Worm (Caenorhabditis elegans) whole organism, L2 larva: Measurements from ENCODE around the gene cest-17.

ENCODE experiments used
- C34F6.9 ChIP-seq: fragments of 150-350 bp; optimal IDR thresholded peaks from 2 replicates; lab custom pipeline; 2014; ENCODE audit warnings: missing biosample characterization, missing genetic modification characterization
- F13H6.1 ChIP-seq: sonication (generic microtip); optimal IDR thresholded peaks from 2 replicates; lab custom pipeline; 2016; ENCODE audit warnings: missing genetic modification characterization, missing compliant biosample characterization
- R02D3.7 ChIP-seq: fragments of 150-350 bp; optimal IDR thresholded peaks from 2 replicates; lab custom pipeline; 2014; ENCODE audit warnings: missing biosample characterization, missing genetic modification characterization
- ZK546.5 ChIP-seq: sonication (generic microtip); optimal IDR thresholded peaks from 2 replicates; lab custom pipeline; 2017; ENCODE audit warnings: missing biosample characterization, missing genetic modification characterization
- alr-1 ChIP-seq: fragments of 150-350 bp; optimal IDR thresholded peaks from 2 replicates; lab custom pipeline; 2014; ENCODE audit warnings: missing biosample characterization, missing genetic modification characterization
- blmp-1 ChIP-seq: sonication (generic microtip); optimal IDR thresholded peaks from 2 replicates; lab custom pipeline; 2017; ENCODE audit warnings: missing genetic modification characterization, mild to moderate bottlenecking, missing compliant biosample characterization, antibody characterized with exemption, moderate library complexity; ENCODE audit not compliant: insufficient read depth
- ceh-16 ChIP-seq: fragments of 150-350 bp; optimal IDR thresholded peaks from 2 replicates; lab custom pipeline; 2014; ENCODE audit warnings: missing biosample characterization, missing genetic modification characterization
- ceh-82 ChIP-seq: fragments of 150-350 bp; optimal IDR thresholded peaks from 2 replicates; lab custom pipeline; 2014; ENCODE audit warnings: missing biosample characterization, missing genetic modification characterization
- crh-2 ChIP-seq: sonication (generic microtip); optimal IDR thresholded peaks from 2 replicates; lab custom pipeline; 2017; ENCODE audit warnings: missing biosample characterization, missing genetic modification characterization
- elt-3 ChIP-seq: sonication (generic microtip); optimal IDR thresholded peaks from 2 replicates; lab custom pipeline; 2017; ENCODE audit warnings: missing biosample characterization, missing genetic modification characterization
- fos-1 ChIP-seq: fragments of 150-350 bp; optimal IDR thresholded peaks from 2 replicates; lab custom pipeline; 2014; ENCODE audit warnings: missing biosample characterization, missing genetic modification characterization
- gmeb-1 ChIP-seq: fragments of 150-350 bp; optimal IDR thresholded peaks from 2 replicates; lab custom pipeline; 2014; ENCODE audit warnings: missing biosample characterization, missing genetic modification characterization
- lin-13 ChIP-seq: fragments of 150-350 bp; optimal IDR thresholded peaks from 2 replicates; lab custom pipeline; 2014; ENCODE audit warnings: missing biosample characterization, missing genetic modification reagents, missing genetic modification characterization
- lin-39 ChIP-seq: fragments of 150-350 bp; optimal IDR thresholded peaks from 2 replicates; lab custom pipeline; 2014; ENCODE audit warnings: missing biosample characterization, missing genetic modification reagents, missing genetic modification characterization
- lsy-2 ChIP-seq, 2 experiments: fragments of 150-350 bp in 1 of 2; sonication (generic microtip) in 1 of 2; optimal IDR thresholded peaks; 2 replicates each; lab custom pipeline; 2014 to 2017; ENCODE audit warnings: missing biosample characterization in 2 of 2, missing genetic modification characterization in 2 of 2
- mbf-1 ChIP-seq: sonication (generic microtip); optimal IDR thresholded peaks from 2 replicates; lab custom pipeline; 2017; ENCODE audit warnings: missing biosample characterization, missing genetic modification characterization
- mdl-1 ChIP-seq, 2 experiments: fragments of 150-350 bp in 1 of 2; sonication (generic microtip) in 1 of 2; optimal IDR thresholded peaks; 2 replicates each; lab custom pipeline; 2017; ENCODE audit warnings: missing biosample characterization in 2 of 2, missing genetic modification characterization in 2 of 2
- nhr-10 ChIP-seq: sonication (generic microtip); optimal IDR thresholded peaks from 2 replicates; lab custom pipeline; 2017; ENCODE audit warnings: missing biosample characterization, missing genetic modification characterization
- nhr-12 ChIP-seq: fragments of 150-350 bp; optimal IDR thresholded peaks from 2 replicates; lab custom pipeline; 2014; ENCODE audit warnings: missing biosample characterization, missing genetic modification characterization
- nhr-21 ChIP-seq: fragments of 150-350 bp; optimal IDR thresholded peaks from 2 replicates; lab custom pipeline; 2014; ENCODE audit warnings: missing biosample characterization, missing genetic modification characterization
- nhr-23 ChIP-seq: fragments of 150-350 bp; optimal IDR thresholded peaks from 2 replicates; lab custom pipeline; 2014; ENCODE audit warnings: missing biosample characterization, missing genetic modification reagents, missing genetic modification characterization
- nhr-237 ChIP-seq: fragments of 150-350 bp; optimal IDR thresholded peaks from 2 replicates; lab custom pipeline; 2014; ENCODE audit warnings: missing biosample characterization, missing genetic modification characterization
- nhr-25 ChIP-seq: fragments of 150-350 bp; sonication (generic microtip); optimal IDR thresholded peaks from 3 replicates; lab custom pipeline; 2014; ENCODE audit warnings: missing biosample characterization, missing genetic modification characterization
- nhr-6 ChIP-seq: fragments of 150-350 bp; optimal IDR thresholded peaks from 2 replicates; lab custom pipeline; 2014; ENCODE audit warnings: missing biosample characterization, missing genetic modification characterization
- sem-4 ChIP-seq: fragments of 150-350 bp; optimal IDR thresholded peaks from 2 replicates; lab custom pipeline; 2014; ENCODE audit warnings: missing biosample characterization, missing genetic modification reagents, missing genetic modification characterization
- skn-1 ChIP-seq: sonication (generic microtip); optimal IDR thresholded peaks from 2 replicates; lab custom pipeline; 2017; ENCODE audit warnings: missing biosample characterization, missing genetic modification characterization
- sma-3 ChIP-seq: sonication (generic microtip); optimal IDR thresholded peaks from 2 replicates; lab custom pipeline; 2016; ENCODE audit warnings: missing genetic modification reagents, missing genetic modification characterization, missing compliant biosample characterization
- sma-9 ChIP-seq, 2 experiments: fragments of 150-350 bp in 1 of 2; sonication (generic microtip) in 1 of 2; optimal IDR thresholded peaks; 2 replicates each; lab custom pipeline; 2014 to 2016; ENCODE audit warnings: missing genetic modification characterization in 2 of 2, mild to moderate bottlenecking in 1 of 2, missing biosample characterization in 1 of 2, missing compliant biosample characterization in 1 of 2, missing genetic modification reagents in 1 of 2, moderate library complexity in 1 of 2
- unc-39 ChIP-seq: fragments of 150-350 bp; optimal IDR thresholded peaks from 2 replicates; lab custom pipeline; 2014; ENCODE audit warnings: missing biosample characterization, missing genetic modification characterization
- unc-55 ChIP-seq: fragments of 150-350 bp; sonication (generic microtip); optimal IDR thresholded peaks from 3 replicates; lab custom pipeline; 2014; ENCODE audit warnings: missing biosample characterization, missing genetic modification reagents, missing genetic modification characterization
- unc-62 ChIP-seq: fragments of 150-350 bp; optimal IDR thresholded peaks from 2 replicates; lab custom pipeline; 2014; ENCODE audit warnings: missing biosample characterization, missing genetic modification reagents, missing genetic modification characterization
- zag-1 ChIP-seq: fragments of 150-350 bp; optimal IDR thresholded peaks from 2 replicates; lab custom pipeline; 2014; ENCODE audit warnings: missing biosample characterization, missing genetic modification characterization
- ztf-1 ChIP-seq: fragments of 200-800 bp; sonication (Bioruptor generic); conservative IDR thresholded peaks from 2 replicates; pipeline ENCODE4 v1.3.6; 2022; ENCODE audit warnings: missing genetic modification characterization, missing compliant biosample characterization

Gene cest-17

ce11 chrV:8203085-8203643 lies at the start of gene cest-17:
cest-17 (plus strand) TSS chrV:8203332.
- TF ChIP-seq fos-1 (tag; lab: Kevin White, UChicago) = peak; percentile 26
- no peak for TF ChIP-seq ztf-1 (GFP tag; lab: Robert Waterston, UW)

ce11 chrV:8155743-8156142 lies 47.4 kb upstream of the cest-17 start:
- TF ChIP-seq fos-1 (tag; lab: Kevin White, UChicago) (no peak), mbf-1 (tag; lab: Kevin White, UChicago) (no peak), sma-9 (GFP tag; optimal IDR thresholded peaks at IDR 0.05; lab: Kevin White, UChicago) (no peak), sma-9 (tag; optimal IDR thresholded peaks at IDR 0.05; lab: Kevin White, UChicago) (no peak), unc-55 (GFP tag; lab: Kevin White, UChicago) (no peak), lsy-2 (tag; optimal IDR thresholded peaks at IDR 0.05; lab: Kevin White, UChicago) (no peak), alr-1 (no peak), R02D3.7 (tag; lab: Kevin White, UChicago) (no peak), ztf-1 (GFP tag; lab: Robert Waterston, UW) (no peak), lin-39 (tag; lab: Kevin White, UChicago) (no peak), sma-3 (GFP tag; lab: Kevin White, UChicago) (no peak), lin-13 (GFP tag; lab: Kevin White, UChicago) (no peak), elt-3 (tag; lab: Kevin White, UChicago) (no peak), unc-39 (tag; lab: Kevin White, UChicago) (no peak), nhr-12 (tag; lab: Kevin White, UChicago) (no peak), nhr-237 (tag; lab: Kevin White, UChicago) (no peak), F13H6.1 (tag; lab: Kevin White, UChicago) (no peak), ceh-82 (tag; lab: Kevin White, UChicago) (no peak)

ce11 chrV:8157446-8157845 lies 45.7 kb upstream of the cest-17 start, which contains the start of gene sul-2:
sul-2 (plus strand) TSS chrV:8157746.
- TF ChIP-seq mdl-1 (tag; optimal IDR thresholded peaks at IDR 0.05; lab: Kevin White, UChicago) = no peak
- TF ChIP-seq R02D3.7 (tag; lab: Kevin White, UChicago) = no peak
- TF ChIP-seq, all 48 proteins: peak for 0

ce11 chrV:8159629-8160028 lies 43.5 kb upstream of the cest-17 start, which contains the start of gene F20D6.6:
F20D6.6 (plus strand) TSS chrV:8159929.
- TF ChIP-seq gmeb-1 (no peak), C34F6.9 (tag; lab: Kevin White, UChicago) (no peak), nhr-12 (tag; lab: Kevin White, UChicago) (no peak), unc-55 (GFP tag; lab: Kevin White, UChicago) (no peak), mdl-1 (tag; optimal IDR thresholded peaks at IDR 0.05; lab: Kevin White, UChicago) (no peak), lsy-2 (tag; optimal IDR thresholded peaks at IDR 0.05; lab: Kevin White, UChicago) (no peak), nhr-10 (tag; lab: Kevin White, UChicago) (no peak), ztf-1 (GFP tag; lab: Robert Waterston, UW) (no peak), nhr-6 (no peak), unc-39 (tag; lab: Kevin White, UChicago) (no peak), nhr-25 (tag; lab: Kevin White, UChicago) (no peak), sma-9 (GFP tag; optimal IDR thresholded peaks at IDR 0.05; lab: Kevin White, UChicago) (no peak), sma-9 (tag; optimal IDR thresholded peaks at IDR 0.05; lab: Kevin White, UChicago) (no peak), lin-39 (tag; lab: Kevin White, UChicago) (no peak), skn-1 (tag; lab: Kevin White, UChicago) (no peak), alr-1 (no peak), nhr-21 (no peak)

ce11 chrV:8161699-8162098 lies 41.4 kb upstream of the cest-17 start, which contains the start of gene F20D6.5:
F20D6.5 (plus strand) TSS chrV:8161957.
- TF ChIP-seq ceh-16 (tag; lab: Kevin White, UChicago) (no peak), ZK546.5 (tag; lab: Kevin White, UChicago) (no peak), nhr-23 (tag; lab: Kevin White, UChicago) (no peak), fos-1 (tag; lab: Kevin White, UChicago) (peak; percentile 18), sma-9 (GFP tag; optimal IDR thresholded peaks at IDR 0.05; lab: Kevin White, UChicago) (peak; percentile 64), sma-9 (tag; optimal IDR thresholded peaks at IDR 0.05; lab: Kevin White, UChicago) (no peak)

ce11 chrV:8163199-8163598 lies 39.9 kb upstream of the cest-17 start:
- TF ChIP-seq sem-4 (tag; lab: Kevin White, UChicago) (no peak), zag-1 (no peak), blmp-1 (tag; lab: Kevin White, UChicago) (no peak), ztf-1 (GFP tag; lab: Robert Waterston, UW) (no peak), nhr-10 (tag; lab: Kevin White, UChicago) (no peak), ceh-16 (tag; lab: Kevin White, UChicago) (no peak), unc-39 (tag; lab: Kevin White, UChicago) (no peak), unc-62 (GFP tag; lab: Kevin White, UChicago) (no peak), crh-2 (no peak), ZK546.5 (tag; lab: Kevin White, UChicago) (no peak), elt-3 (tag; lab: Kevin White, UChicago) (no peak), sma-9 (GFP tag; optimal IDR thresholded peaks at IDR 0.05; lab: Kevin White, UChicago) (no peak), sma-9 (tag; optimal IDR thresholded peaks at IDR 0.05; lab: Kevin White, UChicago) (no peak), R02D3.7 (tag; lab: Kevin White, UChicago) (no peak), ceh-82 (tag; lab: Kevin White, UChicago) (no peak)
- TF ChIP-seq, all 48 proteins: peak for 0
